Worm (Caenorhabditis elegans): ENCODE data around the gene psr-1.

DNA sequence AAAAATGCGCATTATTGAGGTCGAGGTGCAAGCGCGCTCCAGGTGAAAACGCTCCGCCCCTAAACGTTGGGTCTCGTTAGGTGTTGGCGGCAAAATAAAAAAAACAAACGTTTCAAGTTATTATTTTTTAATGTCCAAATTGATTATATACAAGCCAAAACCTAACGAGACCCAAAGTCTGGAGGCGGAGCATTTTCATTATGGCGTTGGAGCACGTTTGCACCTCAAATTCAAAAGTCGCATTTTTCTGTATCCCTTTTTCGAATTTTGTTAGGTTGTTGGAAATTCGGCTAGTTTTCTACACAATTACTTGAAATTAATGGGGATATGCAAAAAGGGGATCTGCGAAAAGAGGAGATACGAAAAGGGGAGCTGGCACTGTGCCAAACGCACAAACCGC, 4.8 kb downstream of the psr-1 start, which contains the start of gene col-111:
- no peak for TF ChIP-seq nhr-237 (tag; optimal IDR thresholded peaks at IDR 0.05)
- no peak for TF ChIP-seq ztf-11 (tag; optimal IDR thresholded peaks at IDR 0.05)
- no peak for TF ChIP-seq nhr-76 (tag; optimal IDR thresholded peaks at IDR 0.05)
- no peak for TF ChIP-seq unc-39 (tag; optimal IDR thresholded peaks at IDR 0.05)
- no peak for TF ChIP-seq snpc-4 (tag; optimal IDR thresholded peaks at IDR 0.05)
- TF ChIP-seq daf-12 (tag; optimal IDR thresholded peaks at IDR 0.05), result no peak
- TF ChIP-seq fos-1 (tag; optimal IDR thresholded peaks at IDR 0.05), result no peak
- TF ChIP-seq nhr-11 (tag; optimal IDR thresholded peaks at IDR 0.05), result no peak
- no peak for TF ChIP-seq pha-4 (tag; optimal IDR thresholded peaks at IDR 0.05)
